Worm (Caenorhabditis elegans): ENCODE data around the gene C16D9.1.
A peak's percentile ranks its signal among the peaks of the same experiment; 100 is the strongest.

The C16D9.1 gene

ce11 chrV:8281646-8282045, 22.5 kb downstream of the C16D9.1 start:
- TF ChIP-seq egl-27 (tag; optimal IDR thresholded peaks at IDR 0.05) (no peak), nhr-21 (tag; optimal IDR thresholded peaks at IDR 0.05) (no peak), C34F6.9 (tag; optimal IDR thresholded peaks at IDR 0.05) (no peak), ztf-11 (tag; optimal IDR thresholded peaks at IDR 0.05) (no peak), Y55F3AM.14 (GFP tag; optimal IDR thresholded peaks at IDR 0.05) (no peak), nhr-77 (tag; optimal IDR thresholded peaks at IDR 0.05) (no peak), elt-3 (tag; optimal IDR thresholded peaks at IDR 0.05) (no peak), peb-1 (tag; optimal IDR thresholded peaks at IDR 0.05) (no peak), ceh-82 (tag; optimal IDR thresholded peaks at IDR 0.05) (no peak), ZK546.5 (tag; optimal IDR thresholded peaks at IDR 0.05) (no peak), F13H6.1 (tag; optimal IDR thresholded peaks at IDR 0.05) (no peak), ceh-16 (tag; optimal IDR thresholded peaks at IDR 0.05) (no peak), nhr-10 (tag; optimal IDR thresholded peaks at IDR 0.05) (no peak)

- TF ChIP-seq lin-13 (GFP tag; optimal IDR thresholded peaks at IDR 0.05) (no peak), elt-1 (tag; optimal IDR thresholded peaks at IDR 0.05) (no peak), peb-1 (tag; optimal IDR thresholded peaks at IDR 0.05) (no peak), crh-2 (tag; optimal IDR thresholded peaks at IDR 0.05) (no peak), skn-1 (tag; optimal IDR thresholded peaks at IDR 0.05) (no peak), ceh-16 (tag; optimal IDR thresholded peaks at IDR 0.05) (no peak), unc-62 (GFP tag; optimal IDR thresholded peaks at IDR 0.05) (no peak), ZK546.5 (tag; optimal IDR thresholded peaks at IDR 0.05) (no peak), lsy-2 (tag; optimal IDR thresholded peaks at IDR 0.05) (no peak), nhr-6 (tag; optimal IDR thresholded peaks at IDR 0.05) (no peak), snpc-4 (tag; optimal IDR thresholded peaks at IDR 0.05) (no peak)
Measured at ce11 chrV:8282933-8283332, 23.8 kb downstream of the C16D9.1 start.

ce11 chrV:8284800-8285199, 25.7 kb downstream of the C16D9.1 start, which contains the start of gene slc-17.5:
Gene slc-17.5, minus strand, starts transcription at chrV:8284900.
- TF ChIP-seq sma-9 (GFP tag; optimal IDR thresholded peaks at IDR 0.05) (no peak), sma-9 (tag; optimal IDR thresholded peaks at IDR 0.05) (no peak), lsy-2 (tag; optimal IDR thresholded peaks at IDR 0.05) (no peak), aly-2 (tag; optimal IDR thresholded peaks at IDR 0.05) (no peak), C34F6.9 (tag; optimal IDR thresholded peaks at IDR 0.05) (no peak), Y55F3AM.14 (GFP tag; optimal IDR thresholded peaks at IDR 0.05) (no peak)

ce11 chrV:8285455-8285854, 26.3 kb downstream of the C16D9.1 start:
- TF ChIP-seq unc-62 (GFP tag; optimal IDR thresholded peaks at IDR 0.05) = no peak
- peak; percentile 28 for TF ChIP-seq fos-1 (tag; optimal IDR thresholded peaks at IDR 0.05)

ce11 chrV:8288125-8288806, 29.1 kb downstream of the C16D9.1 start:
- peak in 1 of 2 experiments; percentile 64 for TF ChIP-seq mdl-1 (tag; optimal IDR thresholded peaks at IDR 0.05)
- no peak for TF ChIP-seq gmeb-1 (tag; optimal IDR thresholded peaks at IDR 0.05)
- no peak for TF ChIP-seq dmd-4 (tag; optimal IDR thresholded peaks at IDR 0.05)
- TF ChIP-seq ZK546.5 (tag; optimal IDR thresholded peaks at IDR 0.05) = no peak
- TF ChIP-seq zag-1 (tag; optimal IDR thresholded peaks at IDR 0.05) = peak; percentile 24
- TF ChIP-seq fos-1 (tag; optimal IDR thresholded peaks at IDR 0.05) = no peak
- TF ChIP-seq C34F6.9 (tag; optimal IDR thresholded peaks at IDR 0.05) = peak; percentile 45
- TF ChIP-seq unc-62 (GFP tag; optimal IDR thresholded peaks at IDR 0.05) = no peak
- no peak for TF ChIP-seq ztf-4 (tag; optimal IDR thresholded peaks at IDR 0.05)
- TF ChIP-seq peb-1 (tag; optimal IDR thresholded peaks at IDR 0.05) = no peak
- no peak for TF ChIP-seq ama-1 (optimal IDR thresholded peaks at IDR 0.05)
- peak; percentile 98 for TF ChIP-seq sma-9 (GFP tag; optimal IDR thresholded peaks at IDR 0.05)
- no peak for TF ChIP-seq sma-9 (tag; optimal IDR thresholded peaks at IDR 0.05)
- peak; percentile 7 for TF ChIP-seq nhr-6 (tag; optimal IDR thresholded peaks at IDR 0.05)
- no peak for TF ChIP-seq ceh-16 (tag; optimal IDR thresholded peaks at IDR 0.05)
- TF ChIP-seq lin-13 (GFP tag; optimal IDR thresholded peaks at IDR 0.05) = no peak

ce11 chrV:8291764-8292163, 32.6 kb downstream of the C16D9.1 start, which contains the start of gene srg-33:
Gene srg-33, plus strand, starts transcription at chrV:8292064.
- TF ChIP-seq mdl-1 (tag; optimal IDR thresholded peaks at IDR 0.05) (no peak), dmd-4 (tag; optimal IDR thresholded peaks at IDR 0.05) (no peak), lin-39 (tag; optimal IDR thresholded peaks at IDR 0.05) (no peak), nhr-77 (tag; optimal IDR thresholded peaks at IDR 0.05) (no peak)

Data from whole organism, L2 larva.